Fruit fly (Drosophila melanogaster) whole organism, adult: Measurements from ENCODE around the gene CG34280.
A peak's percentile ranks its signal among the peaks of the same experiment; 100 is the strongest.

Experiments used
- CG11617 ChIP-seq: fragments of 200-800 bp; sonication (Bioruptor generic); optimal IDR thresholded peaks from 2 replicates; lab custom pipeline; 2017; ENCODE audit warnings: mild to moderate bottlenecking, missing biosample characterization, missing genetic modification reagents, missing genetic modification characterization
- CG12768 ChIP-seq: fragments of 200-800 bp; sonication (Bioruptor generic); optimal IDR thresholded peaks from 2 replicates; lab custom pipeline; 2017; ENCODE audit warnings: missing biosample characterization, missing genetic modification characterization, mild to moderate bottlenecking, moderate library complexity, missing genetic modification reagents
- CG14711 ChIP-seq: fragments of 200-800 bp; sonication (Bioruptor generic); optimal IDR thresholded peaks from 2 replicates; lab custom pipeline; 2018; ENCODE audit warnings: missing biosample characterization, mild to moderate bottlenecking, missing genetic modification characterization, moderate library complexity
- CG1620 ChIP-seq: fragments of 200-800 bp; sonication (Bioruptor generic); optimal IDR thresholded peaks from 2 replicates; lab custom pipeline; 2016; ENCODE audit warnings: missing biosample characterization, missing genetic modification characterization
- CG33017 ChIP-seq: fragments of 200-800 bp; sonication (Bioruptor generic); optimal IDR thresholded peaks from 2 replicates; lab custom pipeline; 2018; ENCODE audit warnings: missing biosample characterization, mild to moderate bottlenecking, missing genetic modification characterization, moderate library complexity
- CG5204 ChIP-seq: fragments of 200-800 bp; sonication (Bioruptor generic); optimal IDR thresholded peaks from 2 replicates; lab custom pipeline; 2016; ENCODE audit warnings: missing biosample characterization, missing genetic modification characterization
- CG7045 ChIP-seq: fragments of 200-800 bp; sonication (Bioruptor generic); optimal IDR thresholded peaks from 2 replicates; lab custom pipeline; 2017; ENCODE audit warnings: missing biosample characterization, mild to moderate bottlenecking, missing genetic modification characterization
- CG7101 ChIP-seq: fragments of 200-800 bp; sonication (Bioruptor generic); optimal IDR thresholded peaks from 2 replicates; lab custom pipeline; 2018; ENCODE audit warnings: missing biosample characterization, mild to moderate bottlenecking, missing genetic modification characterization, moderate library complexity
- Clk ChIP-seq: fragments of 200-800 bp; sonication (Bioruptor generic); optimal IDR thresholded peaks from 2 replicates; lab custom pipeline; 2017; ENCODE audit warnings: missing biosample characterization, missing genetic modification characterization
- Crg-1 ChIP-seq: fragments of 200-800 bp; sonication (Bioruptor generic); optimal IDR thresholded peaks from 2 replicates; lab custom pipeline; 2016; ENCODE audit warnings: missing biosample characterization, missing genetic modification characterization
- Hr96 ChIP-seq: fragments of 200-800 bp; sonication (Bioruptor generic); optimal IDR thresholded peaks from 2 replicates; lab custom pipeline; 2016; ENCODE audit warnings: missing biosample characterization, missing genetic modification characterization
- Mnt ChIP-seq: fragments of 200-800 bp; sonication (Bioruptor generic); optimal IDR thresholded peaks from 2 replicates; lab custom pipeline; 2016; ENCODE audit warnings: missing biosample characterization, mild to moderate bottlenecking, missing genetic modification characterization
- bab1 ChIP-seq: fragments of 200-800 bp; sonication (Bioruptor generic); optimal IDR thresholded peaks from 3 replicates; lab custom pipeline; 2019; ENCODE audit warnings: missing biosample characterization, mild to moderate bottlenecking, missing genetic modification characterization, moderate library complexity
- cic ChIP-seq: fragments of 200-800 bp; sonication (Bioruptor generic); optimal IDR thresholded peaks from 2 replicates; lab custom pipeline; 2017; ENCODE audit warnings: missing biosample characterization, mild to moderate bottlenecking, missing genetic modification characterization, moderate library complexity
- cnc ChIP-seq, 2 experiments: fragments of >200 bp; optimal IDR thresholded peaks; 2 replicates each; lab custom pipeline; 2017
- kay ChIP-seq: fragments of 200-800 bp; sonication (Bioruptor generic); peaks from one replicate; lab custom pipeline; 2016; ENCODE audit warnings: missing biosample characterization, missing genetic modification characterization, borderline replicate concordance
- ovo ChIP-seq: fragments of 200-800 bp; sonication (Bioruptor generic); optimal IDR thresholded peaks from 2 replicates; lab custom pipeline; 2016; ENCODE audit warnings: missing biosample characterization, missing genetic modification characterization
- pad ChIP-seq: fragments of 200-800 bp; sonication (Bioruptor generic); optimal IDR thresholded peaks from 3 replicates; lab custom pipeline; 2017; ENCODE audit warnings: missing biosample characterization, missing genetic modification characterization, mild to moderate bottlenecking, moderate library complexity, missing genetic modification reagents
- tj ChIP-seq: fragments of 200-800 bp; sonication (Bioruptor generic); optimal IDR thresholded peaks from 3 replicates; lab custom pipeline; 2017; ENCODE audit warnings: missing biosample characterization, mild to moderate bottlenecking, missing genetic modification characterization, moderate library complexity
- toe ChIP-seq: fragments of 200-800 bp; sonication (Bioruptor generic); optimal IDR thresholded peaks from 2 replicates; lab custom pipeline; 2016; ENCODE audit warnings: missing biosample characterization, missing genetic modification characterization

The CG34280 gene

dm6 chr3R:17407576-17407975 is 4.1 kb upstream of the CG34280 start, which contains the start of gene CG17283:
TSS of gene CG17283 (plus strand) at chr3R:17407876.
- TF ChIP-seq Crg-1 (GFP tag; lab: Kevin White, UChicago): no peak
- TF ChIP-seq bab1 (GFP tag; lab: Kevin White, UChicago): no peak
- TF ChIP-seq ovo: no peak

dm6 chr3R:17406411-17406810 is 2.9 kb upstream of the CG34280 start, which contains the start of the genes CG42824 and CG42798:
TSS of gene CG42824 (minus strand) at chr3R:17406511.
TSS of gene CG42798 (plus strand) at chr3R:17406678.
- TF ChIP-seq CG1620 (no peak), Clk (GFP tag; lab: Kevin White, UChicago) (no peak)

DNA sequence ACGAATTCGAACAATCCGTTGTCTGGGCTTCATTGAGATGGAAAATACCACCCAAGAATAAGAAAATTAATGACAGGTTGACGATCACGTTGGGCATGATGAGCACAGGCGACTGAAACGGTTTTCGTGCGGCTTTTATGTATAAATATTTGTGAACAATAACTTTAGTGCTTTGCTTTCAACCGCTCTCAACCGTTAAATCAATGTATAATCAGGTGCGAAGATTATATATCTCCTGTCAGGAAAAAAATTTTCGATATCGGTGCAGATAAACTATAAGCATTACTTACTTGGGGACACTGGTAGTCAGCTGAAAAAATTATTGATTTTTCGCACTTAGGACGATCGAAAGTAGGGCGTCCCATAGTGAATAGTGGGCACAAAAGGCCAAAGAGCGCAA is 1.5 kb upstream of the CG34280 start, which contains the start of gene CG42823:
TSS of gene CG42823 (minus strand) at position 101 of the 400 bp plus-strand sequence.
- TF ChIP-seq CG7045 (no peak), pad (no peak), Crg-1 (GFP tag; lab: Kevin White, UChicago) (no peak), Hr96 (GFP tag; lab: Kevin White, UChicago) (no peak), CG1620 (no peak), CG5204 (no peak), CG7101 (tag; lab: Kevin White, UChicago) (no peak), cnc (optimal IDR thresholded peaks at IDR 0.05; lab: Kevin White, UChicago) (no peak), toe (GFP tag; lab: Kevin White, UChicago) (no peak), bab1 (GFP tag; lab: Kevin White, UChicago) (no peak), kay (GFP tag; lab: Kevin White, UChicago) (no peak), Mnt (no peak), tj (GFP tag; lab: Kevin White, UChicago) (no peak), CG14711 (tag; lab: Kevin White, UChicago) (no peak), cic (no peak), CG12768 (GFP tag; lab: Kevin White, UChicago) (no peak)

DNA sequence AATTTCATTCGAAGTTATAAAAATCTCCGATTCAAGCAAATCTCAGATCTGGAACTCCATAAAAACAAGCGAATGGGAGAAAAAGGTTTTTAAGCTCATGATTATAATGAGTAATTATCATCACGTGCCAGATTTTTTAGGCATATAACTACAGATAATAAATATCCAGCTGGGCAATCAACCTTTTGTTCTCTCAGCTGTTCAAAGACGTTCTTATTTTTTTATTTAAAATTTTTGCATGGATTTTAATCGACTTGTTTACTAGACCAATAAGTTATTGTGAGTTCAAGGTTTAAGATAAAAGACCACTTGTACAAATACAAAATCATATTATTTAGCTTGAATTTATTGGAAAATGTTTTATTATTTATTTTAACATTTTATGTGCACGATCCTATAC is 637 bp upstream of the CG34280 start:
- TF ChIP-seq Clk (GFP tag; lab: Kevin White, UChicago): no peak
- no peak for TF ChIP-seq toe (GFP tag; lab: Kevin White, UChicago)
- TF ChIP-seq Hr96 (GFP tag; lab: Kevin White, UChicago): no peak
- TF ChIP-seq bab1 (GFP tag; lab: Kevin White, UChicago): no peak
- no peak for TF ChIP-seq CG14711 (tag; lab: Kevin White, UChicago)
- TF ChIP-seq tj (GFP tag; lab: Kevin White, UChicago): no peak
- no peak for TF ChIP-seq cic
- TF ChIP-seq CG7101 (tag; lab: Kevin White, UChicago): no peak
- no peak for TF ChIP-seq cnc (optimal IDR thresholded peaks at IDR 0.05; lab: Kevin White, UChicago)
- no peak for TF ChIP-seq Crg-1 (GFP tag; lab: Kevin White, UChicago)
- no peak for TF ChIP-seq Mnt
- no peak for TF ChIP-seq CG1620
- no peak for TF ChIP-seq pad

DNA sequence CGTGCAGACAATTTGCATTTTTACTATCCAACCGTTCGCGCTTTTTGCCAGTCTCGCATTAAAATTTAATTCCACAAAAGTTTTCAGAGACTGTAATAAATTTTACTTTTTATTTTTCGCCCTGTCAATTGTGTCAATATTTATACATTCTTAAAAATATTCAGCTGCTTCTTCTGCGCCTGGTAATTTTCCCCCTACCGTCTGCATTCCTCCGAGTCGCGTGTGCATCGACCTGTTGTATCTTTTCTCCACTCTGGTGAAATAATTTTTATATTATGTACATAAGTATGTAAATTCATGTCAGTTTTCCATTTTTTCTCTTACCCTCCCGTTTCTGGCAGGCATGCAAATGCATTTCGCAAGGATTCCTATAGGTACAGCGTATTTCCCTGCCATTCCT is 330 bp downstream of the CG34280 start, which contains the start of gene CG34279:
TSS of gene CG34279 (minus strand) at position 101 of the 400 bp plus-strand sequence.
- TF ChIP-seq Crg-1 (GFP tag; lab: Kevin White, UChicago) (no peak), kay (GFP tag; lab: Kevin White, UChicago) (no peak), CG33017 (tag; lab: Kevin White, UChicago) (no peak), CG12768 (GFP tag; lab: Kevin White, UChicago) (no peak), CG1620 (no peak), Mnt (no peak), Clk (GFP tag; lab: Kevin White, UChicago) (no peak), CG14711 (tag; lab: Kevin White, UChicago) (no peak), CG7045 (no peak), Hr96 (GFP tag; lab: Kevin White, UChicago) (no peak), tj (GFP tag; lab: Kevin White, UChicago) (no peak)

dm6 chr3R:17402434-17402833 is 1.1 kb downstream of the CG34280 start, which contains the start of gene Sur-8:
TSS of gene Sur-8 (minus strand) at chr3R:17402515.
- TF ChIP-seq Crg-1 (GFP tag; lab: Kevin White, UChicago): no peak
- peak; percentile 74 for TF ChIP-seq Hr96 (GFP tag; lab: Kevin White, UChicago)
- no peak for TF ChIP-seq CG7101 (tag; lab: Kevin White, UChicago)
- no peak for TF ChIP-seq CG12768 (GFP tag; lab: Kevin White, UChicago)
- no peak for TF ChIP-seq kay (GFP tag; lab: Kevin White, UChicago)
- no peak for TF ChIP-seq Clk (GFP tag; lab: Kevin White, UChicago)
- no peak for TF ChIP-seq cic
- peak; percentile 30 for TF ChIP-seq CG7045
- peak; percentile 36 for TF ChIP-seq Mnt
- no peak for TF ChIP-seq tj (GFP tag; lab: Kevin White, UChicago)
- no peak for TF ChIP-seq CG14711 (tag; lab: Kevin White, UChicago)
- peak; percentile 33 for TF ChIP-seq CG5204
- TF ChIP-seq toe (GFP tag; lab: Kevin White, UChicago): peak; percentile 35
- peak; percentile 42 for TF ChIP-seq ovo
- no peak for TF ChIP-seq bab1 (GFP tag; lab: Kevin White, UChicago)
- no peak for TF ChIP-seq cnc (optimal IDR thresholded peaks at IDR 0.05; lab: Kevin White, UChicago)
- TF ChIP-seq CG1620: peak; percentile 62
- TF ChIP-seq CG33017 (tag; lab: Kevin White, UChicago): no peak
- no peak for TF ChIP-seq CG11617
- peak; percentile 32 for TF ChIP-seq pad

- TF ChIP-seq tj (GFP tag; lab: Kevin White, UChicago) (no peak), CG7045 (no peak), Crg-1 (GFP tag; lab: Kevin White, UChicago) (peak; percentile 44), CG33017 (tag; lab: Kevin White, UChicago) (peak; percentile 28), CG7101 (tag; lab: Kevin White, UChicago) (peak; percentile 48), toe (GFP tag; lab: Kevin White, UChicago) (peak; percentile 38), CG5204 (peak; percentile 78), Hr96 (GFP tag; lab: Kevin White, UChicago) (peak; percentile 56), bab1 (GFP tag; lab: Kevin White, UChicago) (peak; percentile 45), Mnt (peak; percentile 31), CG14711 (tag; lab: Kevin White, UChicago) (peak; percentile 22), CG12768 (GFP tag; lab: Kevin White, UChicago) (no peak), pad (no peak), Clk (GFP tag; lab: Kevin White, UChicago) (no peak), ovo (peak; percentile 20), cnc (optimal IDR thresholded peaks at IDR 0.05; lab: Kevin White, UChicago) (no peak), CG11617 (peak; percentile 1), kay (GFP tag; lab: Kevin White, UChicago) (peak; percentile 89), cic (no peak), CG1620 (peak; percentile 7)
These were observed 2.2 kb downstream of the CG34280 start for dm6 chr3R:17401289-17401752.
